Fruit fly (Drosophila melanogaster) whole organism, embryonic: Measurements from ENCODE around the gene CG12766.
A peak's percentile ranks its signal among the peaks of the same experiment; 100 is the strongest.

Experiments used
- ATbp ChIP-seq: fragments of 200-800 bp; sonication (Bioruptor generic); optimal IDR thresholded peaks from 2 replicates; lab custom pipeline; 2017; ENCODE audit warnings: missing biosample characterization, mild to moderate bottlenecking, missing genetic modification characterization, missing genetic modification reagents
- Ada2b ChIP-seq: fragments of 200-800 bp; sonication (Bioruptor generic); IDR thresholded peaks from 2 replicates; pipeline ENCODE4 v1.3.6; 2022; ENCODE audit warnings: missing biosample characterization, missing genetic modification characterization
- Antp ChIP-seq: fragments of 200-800 bp; sonication (Bioruptor generic); optimal IDR thresholded peaks from 3 replicates; lab custom pipeline; 2016; ENCODE audit warnings: missing biosample characterization, missing genetic modification characterization
- Atf3 ChIP-seq: fragments of 200-800 bp; sonication (Bioruptor generic); optimal IDR thresholded peaks from 3 replicates; lab custom pipeline; 2016; ENCODE audit warnings: missing biosample characterization, missing genetic modification characterization
- Bgb ChIP-seq: fragments of 200-800 bp; sonication (Bioruptor generic); IDR thresholded peaks from 2 replicates; pipeline ENCODE4 v1.3.6; 2022; ENCODE audit warnings: missing biosample characterization, missing genetic modification characterization; ENCODE audit not compliant: partially characterized antibody
- CG10565 ChIP-seq: fragments of 200-800 bp; sonication (Bioruptor generic); optimal IDR thresholded peaks from 3 replicates; lab custom pipeline; 2016; ENCODE audit warnings: missing biosample characterization, mild to moderate bottlenecking, missing genetic modification characterization
- CG10959 ChIP-seq: fragments of 200-800 bp; sonication (Bioruptor generic); IDR thresholded peaks from 2 replicates; pipeline ENCODE4 v1.3.6; 2022; ENCODE audit warnings: missing biosample characterization, missing genetic modification characterization
- CG11247 ChIP-seq: fragments of 200-800 bp; sonication (Bioruptor generic); IDR thresholded peaks from 2 replicates; pipeline ENCODE4 v1.3.6; 2022; ENCODE audit warnings: missing biosample characterization, missing genetic modification characterization
- CG13296 ChIP-seq: fragments of 200-800 bp; sonication (Bioruptor generic); optimal IDR thresholded peaks from 3 replicates; lab custom pipeline; 2018; ENCODE audit warnings: missing biosample characterization, mild to moderate bottlenecking, missing genetic modification characterization
- CG13624 ChIP-seq: fragments of 200-800 bp; sonication (Bioruptor generic); optimal IDR thresholded peaks from 2 replicates; lab custom pipeline; 2016; ENCODE audit warnings: missing biosample characterization, missing genetic modification characterization
- CG13894 ChIP-seq: fragments of 200-800 bp; sonication (Bioruptor generic); optimal IDR thresholded peaks from 3 replicates; lab custom pipeline; 2018; ENCODE audit warnings: missing biosample characterization, mild to moderate bottlenecking, missing genetic modification characterization, moderate library complexity
- CG1647 ChIP-seq: fragments of 200-800 bp; sonication (Bioruptor generic); optimal IDR thresholded peaks from 3 replicates; lab custom pipeline; 2016; ENCODE audit warnings: missing biosample characterization, missing genetic modification characterization
- CG16813 ChIP-seq: fragments of 200-800 bp; sonication (Bioruptor generic); IDR thresholded peaks from 3 replicates; pipeline ENCODE4 v1.3.6; 2022; ENCODE audit warnings: missing biosample characterization, missing genetic modification characterization; ENCODE audit not compliant: partially characterized antibody
- CG17186 ChIP-seq: fragments of 200-800 bp; sonication (Bioruptor generic); optimal IDR thresholded peaks from 3 replicates; lab custom pipeline; 2017; ENCODE audit warnings: missing biosample characterization, missing genetic modification reagents, missing genetic modification characterization
- CG17385 ChIP-seq: fragments of 200-800 bp; sonication (Bioruptor generic); optimal IDR thresholded peaks from 3 replicates; lab custom pipeline; 2018; ENCODE audit warnings: missing biosample characterization, mild to moderate bottlenecking, missing genetic modification characterization
- CG31224 ChIP-seq: fragments of 200-800 bp; sonication (Bioruptor generic); IDR thresholded peaks from 2 replicates; pipeline ENCODE4 v1.3.6; 2022; ENCODE audit warnings: missing biosample characterization, missing genetic modification characterization
- CG4404 ChIP-seq: fragments of 200-800 bp; sonication (Bioruptor generic); IDR thresholded peaks from 2 replicates; pipeline ENCODE4 v1.3.6; 2022; ENCODE audit warnings: missing biosample characterization, missing genetic modification characterization
- CG4854 ChIP-seq: fragments of 200-800 bp; sonication (Bioruptor generic); optimal IDR thresholded peaks from 2 replicates; lab custom pipeline; 2016; ENCODE audit warnings: missing biosample characterization, missing genetic modification characterization, inconsistent platforms
- CG6254 ChIP-seq: fragments of 200-800 bp; sonication (Bioruptor generic); optimal IDR thresholded peaks from 3 replicates; lab custom pipeline; 2017; ENCODE audit warnings: mild to moderate bottlenecking, missing biosample characterization, missing genetic modification reagents, missing genetic modification characterization
- CG6854 ChIP-seq: fragments of 200-800 bp; sonication (Bioruptor generic); optimal IDR thresholded peaks from 3 replicates; lab custom pipeline; 2017; ENCODE audit warnings: missing biosample characterization, mild to moderate bottlenecking, missing genetic modification characterization
- CG9215 ChIP-seq: fragments of 200-800 bp; sonication (Bioruptor generic); IDR thresholded peaks from 2 replicates; pipeline ENCODE4 v1.3.6; 2022; ENCODE audit warnings: missing biosample characterization, missing genetic modification characterization
- CHES-1-like ChIP-seq: fragments of 200-800 bp; sonication (Bioruptor generic); optimal IDR thresholded peaks from 2 replicates; lab custom pipeline; 2016; ENCODE audit warnings: missing biosample characterization, missing genetic modification characterization
- Dek ChIP-seq: fragments of 200-800 bp; sonication (Bioruptor generic); optimal IDR thresholded peaks from 3 replicates; lab custom pipeline; 2019; ENCODE audit warnings: missing biosample characterization, mild to moderate bottlenecking, missing genetic modification characterization, moderate library complexity
- Ets97D ChIP-seq: fragments of 200-800 bp; sonication (Bioruptor generic); optimal IDR thresholded peaks from 3 replicates; lab custom pipeline; 2016; ENCODE audit warnings: missing biosample characterization, missing genetic modification characterization
- Fer2 ChIP-seq: fragments of 200-800 bp; sonication (Bioruptor generic); optimal IDR thresholded peaks from 2 replicates; lab custom pipeline; 2018; ENCODE audit warnings: missing biosample characterization, mild to moderate bottlenecking, missing genetic modification characterization, moderate library complexity
- Hsf ChIP-seq: fragments of 200-800 bp; sonication (Bioruptor generic); optimal IDR thresholded peaks from 3 replicates; lab custom pipeline; 2016; ENCODE audit warnings: missing biosample characterization, missing genetic modification characterization
- Kr ChIP-seq: fragments of 200-800 bp; sonication (Bioruptor generic); optimal IDR thresholded peaks from 2 replicates; lab custom pipeline; 2017; ENCODE audit warnings: missing biosample characterization, mild to moderate bottlenecking, missing genetic modification characterization
- MTF-1 ChIP-seq: fragments of 200-800 bp; sonication (Bioruptor generic); optimal IDR thresholded peaks from 2 replicates; lab custom pipeline; 2018; ENCODE audit warnings: missing biosample characterization, mild to moderate bottlenecking, missing genetic modification characterization, borderline replicate concordance
- Mes4 ChIP-seq: fragments of 200-800 bp; sonication (Bioruptor generic); optimal IDR thresholded peaks from 2 replicates; lab custom pipeline; 2016; ENCODE audit warnings: missing biosample characterization, missing genetic modification characterization
- Nf-YC ChIP-seq: fragments of 200-800 bp; optimal IDR thresholded peaks from 3 replicates; lab custom pipeline; 2019; ENCODE audit warnings: missing biosample characterization, mild to moderate bottlenecking, missing genetic modification characterization, moderate library complexity
- NfI ChIP-seq: fragments of 200-800 bp; sonication (Bioruptor generic); optimal IDR thresholded peaks from 3 replicates; lab custom pipeline; 2018; ENCODE audit warnings: missing biosample characterization, mild to moderate bottlenecking, missing genetic modification characterization, moderate library complexity
- Poxn ChIP-seq: fragments of 200-800 bp; sonication (Bioruptor generic); IDR thresholded peaks from 2 replicates; pipeline ENCODE4 v1.3.6; 2022; ENCODE audit warnings: missing biosample characterization, missing genetic modification characterization
- br ChIP-seq: fragments of >200 bp; optimal IDR thresholded peaks from 2 replicates; lab custom pipeline; 2017
- cad ChIP-seq: fragments of >200 bp; optimal IDR thresholded peaks from 2 replicates; lab custom pipeline; 2017; ENCODE audit warnings: missing biosample characterization, missing genetic modification characterization
- cato ChIP-seq: fragments of 200-800 bp; sonication (Bioruptor generic); optimal IDR thresholded peaks from 2 replicates; lab custom pipeline; 2016; ENCODE audit warnings: missing biosample characterization, missing genetic modification characterization, borderline replicate concordance
- chm ChIP-seq: fragments of 200-800 bp; sonication (Bioruptor generic); IDR thresholded peaks from 2 replicates; pipeline ENCODE4 v1.3.6; 2022; ENCODE audit warnings: missing biosample characterization, missing genetic modification characterization
- chn ChIP-seq: fragments of 200-800 bp; sonication (Bioruptor generic); optimal IDR thresholded peaks from 2 replicates; lab custom pipeline; 2016; ENCODE audit warnings: missing biosample characterization, missing genetic modification characterization
- crol ChIP-seq: fragments of 200-800 bp; sonication (Bioruptor generic); IDR thresholded peaks from 2 replicates; pipeline ENCODE4 v1.3.6; 2022; ENCODE audit warnings: missing biosample characterization, missing genetic modification characterization
- exex ChIP-seq: fragments of 200-800 bp; sonication (Bioruptor generic); optimal IDR thresholded peaks from 4 replicates; lab custom pipeline; 2018; ENCODE audit warnings: missing biosample characterization, mild to moderate bottlenecking, missing genetic modification characterization, moderate library complexity
- eyg ChIP-seq: fragments of 200-800 bp; sonication (Bioruptor generic); optimal IDR thresholded peaks from 3 replicates; lab custom pipeline; 2016; ENCODE audit warnings: missing biosample characterization, missing genetic modification characterization
- gfzf ChIP-seq: fragments of 200-800 bp; sonication (Bioruptor generic); optimal IDR thresholded peaks from 2 replicates; lab custom pipeline; 2016; ENCODE audit warnings: missing biosample characterization, mild to moderate bottlenecking, missing genetic modification characterization, moderate library complexity
- hth ChIP-seq: fragments of >200 bp; optimal IDR thresholded peaks from 2 replicates; lab custom pipeline; 2017; ENCODE audit warnings: inconsistent platforms
- ind ChIP-seq: fragments of 200-800 bp; sonication (Bioruptor generic); optimal IDR thresholded peaks from 3 replicates; lab custom pipeline; 2016; ENCODE audit warnings: missing biosample characterization, missing genetic modification characterization
- knrl ChIP-seq: fragments of 200-800 bp; sonication (Bioruptor generic); IDR thresholded peaks from 3 replicates; pipeline ENCODE4 v1.3.6; 2022; ENCODE audit warnings: missing biosample characterization, missing genetic modification characterization; ENCODE audit not compliant: partially characterized antibody
- mirr ChIP-seq: fragments of 200-800 bp; sonication (Bioruptor generic); optimal IDR thresholded peaks from 3 replicates; lab custom pipeline; 2018; ENCODE audit warnings: missing biosample characterization, mild to moderate bottlenecking, missing genetic modification characterization
- nerfin-1 ChIP-seq: fragments of 200-800 bp; sonication (Bioruptor generic); optimal IDR thresholded peaks from 3 replicates; lab custom pipeline; 2019; ENCODE audit warnings: missing biosample characterization, mild to moderate bottlenecking, missing genetic modification characterization, moderate library complexity
- rib ChIP-seq: fragments of 200-800 bp; sonication (Bioruptor generic); IDR thresholded peaks from 2 replicates; pipeline ENCODE4 v1.3.6; 2022; ENCODE audit warnings: missing biosample characterization, missing genetic modification characterization
- shn ChIP-seq: fragments of 200-800 bp; sonication (Bioruptor generic); optimal IDR thresholded peaks from 3 replicates; lab custom pipeline; 2016; ENCODE audit warnings: missing biosample characterization, missing genetic modification characterization
- sima ChIP-seq: fragments of 200-800 bp; sonication (Bioruptor generic); optimal IDR thresholded peaks from 2 replicates; lab custom pipeline; 2016; ENCODE audit warnings: missing biosample characterization, missing genetic modification characterization
- wek ChIP-seq: fragments of 200-800 bp; sonication (Bioruptor generic); optimal IDR thresholded peaks from 3 replicates; lab custom pipeline; 2018; ENCODE audit warnings: missing biosample characterization, mild to moderate bottlenecking, missing genetic modification characterization, moderate library complexity
- wor ChIP-seq: fragments of 200-800 bp; sonication (Bioruptor generic); IDR thresholded peaks from 2 replicates; pipeline ENCODE4 v1.3.6; 2022; ENCODE audit warnings: missing biosample characterization, missing genetic modification characterization

CG12766 gene

dm6 chr3L:3978762-3979516 is 39.0 kb upstream of the CG12766 start:
- TF ChIP-seq Ets97D (no peak), br (lab: Kevin White, UChicago) (no peak), gfzf (GFP tag; lab: Kevin White, UChicago) (no peak), CG13624 (no peak), CG10959 (no peak), CG13894 (tag; lab: Kevin White, UChicago) (peak; percentile 45), Antp (GFP tag; lab: Kevin White, UChicago) (no peak), nerfin-1 (tag; lab: Kevin White, UChicago) (peak; percentile 67), chn (GFP tag; lab: Kevin White, UChicago) (no peak), CG16813 (GFP tag; lab: Robert Waterston, UW) (no peak), shn (GFP tag; lab: Kevin White, UChicago) (no peak), eyg (GFP tag; lab: Kevin White, UChicago) (no peak), CG1647 (GFP tag; lab: Kevin White, UChicago) (no peak), CG31224 (GFP tag; lab: Robert Waterston, UW) (no peak), cad (GFP tag; lab: Kevin White, UChicago) (peak; percentile 57), CG13296 (GFP tag; lab: Kevin White, UChicago) (no peak), hth (no peak), CG17186 (GFP tag; lab: Kevin White, UChicago) (no peak), rib (GFP tag; lab: Robert Waterston, UW) (no peak), CHES-1-like (GFP tag; lab: Kevin White, UChicago) (no peak), Bgb (no peak), Nf-YC (tag; lab: Kevin White, UChicago) (no peak), CG11247 (GFP tag; lab: Robert Waterston, UW) (no peak), Ada2b (GFP tag; lab: Robert Waterston, UW) (no peak), Poxn (GFP tag; lab: Robert Waterston, UW) (no peak), CG10565 (no peak), knrl (no peak), NfI (GFP tag; lab: Kevin White, UChicago) (no peak), CG6854 (no peak), CG4854 (no peak), mirr (GFP tag; lab: Kevin White, UChicago) (no peak), Atf3 (GFP tag; lab: Kevin White, UChicago) (no peak), MTF-1 (GFP tag; lab: Kevin White, UChicago) (no peak), cato (GFP tag; lab: Kevin White, UChicago) (no peak), CG9215 (GFP tag; lab: Robert Waterston, UW) (no peak), CG6254 (no peak), wek (no peak), Mes4 (GFP tag; lab: Kevin White, UChicago) (no peak), crol (GFP tag; lab: Robert Waterston, UW) (peak; percentile 66), exex (tag; lab: Kevin White, UChicago) (no peak), Hsf (GFP tag; lab: Kevin White, UChicago) (no peak), ind (no peak), Dek (tag; lab: Kevin White, UChicago) (no peak), CG17385 (no peak), chm (GFP tag; lab: Robert Waterston, UW) (peak; percentile 15; the same call in 1 of the 2 replicates), Fer2 (tag; lab: Kevin White, UChicago) (no peak), sima (GFP tag; lab: Kevin White, UChicago) (no peak), CG4404 (no peak), ATbp (GFP tag; lab: Kevin White, UChicago) (no peak), wor (peak; percentile 33; the same call in 1 of the 2 replicates), Kr (peak; percentile 36)
